Fruit fly (Drosophila melanogaster) whole organism, embryonic: Measurements from ENCODE around the gene ghi.

Experiments
- Atf-2 ChIP-seq: fragments of 200-800 bp; sonication (Bioruptor generic); optimal IDR thresholded peaks from 2 replicates; lab custom pipeline; 2016; ENCODE audit warnings: missing biosample characterization, missing genetic modification characterization
- Bdp1 ChIP-seq: fragments of 200-800 bp; sonication (Bioruptor generic); optimal IDR thresholded peaks from 3 replicates; lab custom pipeline; 2016; ENCODE audit warnings: missing biosample characterization, missing genetic modification characterization
- CG11093 ChIP-seq: fragments of 200-800 bp; sonication (Bioruptor generic); IDR thresholded peaks from 3 replicates; pipeline ENCODE4 v1.3.6; 2022; ENCODE audit warnings: missing biosample characterization, missing genetic modification characterization
- CG13296 ChIP-seq: fragments of 200-800 bp; sonication (Bioruptor generic); optimal IDR thresholded peaks from 3 replicates; lab custom pipeline; 2018; ENCODE audit warnings: missing biosample characterization, mild to moderate bottlenecking, missing genetic modification characterization
- CG13775 ChIP-seq: fragments of 200-800 bp; sonication (Bioruptor generic); optimal IDR thresholded peaks from 3 replicates; lab custom pipeline; 2017; ENCODE audit warnings: missing biosample characterization, mild to moderate bottlenecking, missing genetic modification characterization
- CG14965 ChIP-seq: fragments of 200-800 bp; sonication (Bioruptor generic); optimal IDR thresholded peaks from 2 replicates; lab custom pipeline; 2016; ENCODE audit warnings: missing biosample characterization, missing genetic modification characterization, borderline replicate concordance
- CG1602 ChIP-seq: fragments of 200-800 bp; sonication (Bioruptor generic); optimal IDR thresholded peaks from 3 replicates; lab custom pipeline; 2016; ENCODE audit warnings: missing biosample characterization, missing genetic modification characterization
- CG17328 ChIP-seq: fragments of 200-800 bp; sonication (Bioruptor generic); IDR thresholded peaks from 2 replicates; pipeline ENCODE4 v1.3.6; 2022; ENCODE audit warnings: missing biosample characterization, missing genetic modification characterization
- CG17802 ChIP-seq: fragments of 200-800 bp; sonication (Bioruptor generic); optimal IDR thresholded peaks from 2 replicates; lab custom pipeline; 2018; ENCODE audit warnings: missing biosample characterization, mild to moderate bottlenecking, missing genetic modification characterization, moderate library complexity
- CG18262 ChIP-seq: fragments of 200-800 bp; optimal IDR thresholded peaks from 3 replicates; lab custom pipeline; 2019; ENCODE audit warnings: missing biosample characterization, mild to moderate bottlenecking, missing genetic modification characterization, moderate library complexity
- CG18476 ChIP-seq: fragments of 200-800 bp; sonication (Bioruptor generic); optimal IDR thresholded peaks from 2 replicates; lab custom pipeline; 2016; ENCODE audit warnings: missing biosample characterization, mild to moderate bottlenecking, missing genetic modification characterization
- CG2129 ChIP-seq: fragments of 200-800 bp; sonication (Bioruptor generic); IDR thresholded peaks from 2 replicates; pipeline ENCODE4 v1.3.6; 2022; ENCODE audit warnings: missing biosample characterization, missing genetic modification characterization; ENCODE audit not compliant: partially characterized antibody
- CG30431 ChIP-seq: fragments of 200-800 bp; sonication (Bioruptor generic); optimal IDR thresholded peaks from 2 replicates; lab custom pipeline; 2017; ENCODE audit warnings: missing biosample characterization, missing genetic modification characterization
- CG4282 ChIP-seq: fragments of 200-800 bp; sonication (Bioruptor generic); optimal IDR thresholded peaks from 2 replicates; lab custom pipeline; 2016; ENCODE audit warnings: missing biosample characterization, missing genetic modification characterization
- CG4707 ChIP-seq: fragments of 200-800 bp; sonication (Bioruptor generic); optimal IDR thresholded peaks from 2 replicates; lab custom pipeline; 2018; ENCODE audit warnings: missing biosample characterization, mild to moderate bottlenecking, missing genetic modification characterization, moderate library complexity
- CG6272 ChIP-seq: fragments of 200-800 bp; sonication (Bioruptor generic); IDR thresholded peaks from 2 replicates; pipeline ENCODE4 v1.3.6; 2022; ENCODE audit warnings: missing biosample characterization, missing genetic modification characterization
- CG6689 ChIP-seq: fragments of 200-800 bp; sonication (Bioruptor generic); IDR thresholded peaks from 2 replicates; pipeline ENCODE4 v1.3.6; 2022; ENCODE audit warnings: missing biosample characterization, missing genetic modification characterization
- CG7556 ChIP-seq: fragments of 200-800 bp; sonication (Bioruptor generic); optimal IDR thresholded peaks from 2 replicates; lab custom pipeline; 2017; ENCODE audit warnings: missing biosample characterization, mild to moderate bottlenecking, missing genetic modification characterization
- CG7963 ChIP-seq: fragments of 200-800 bp; sonication (Bioruptor generic); IDR thresholded peaks from 3 replicates; pipeline ENCODE4 v1.3.6; 2022; ENCODE audit warnings: missing biosample characterization, missing genetic modification characterization; ENCODE audit not compliant: partially characterized antibody
- CG8290 ChIP-seq, 3 experiments: fragments of 200-800 bp; sonication (Bioruptor generic); optimal IDR thresholded peaks; 2 replicates each; lab custom pipeline; 2016 to 2019; ENCODE audit warnings: missing biosample characterization in 3 of 3, missing genetic modification characterization in 3 of 3, mild to moderate bottlenecking in 2 of 3, moderate library complexity in 1 of 3
- Dref ChIP-seq: fragments of 200-800 bp; sonication (Bioruptor generic); IDR thresholded peaks from 2 replicates; pipeline ENCODE4 v1.3.6; 2022; ENCODE audit warnings: missing biosample characterization, missing genetic modification characterization
- Ets97D ChIP-seq: fragments of 200-800 bp; sonication (Bioruptor generic); optimal IDR thresholded peaks from 3 replicates; lab custom pipeline; 2016; ENCODE audit warnings: missing biosample characterization, missing genetic modification characterization
- Gug ChIP-seq: fragments of 200-800 bp; sonication (Bioruptor generic); IDR thresholded peaks from 4 replicates; pipeline ENCODE4 v1.3.6; 2022; ENCODE audit warnings: missing biosample characterization, missing genetic modification characterization
- HmgZ ChIP-seq: fragments of 200-800 bp; sonication (Bioruptor generic); optimal IDR thresholded peaks from 2 replicates; lab custom pipeline; 2018; ENCODE audit warnings: missing biosample characterization, mild to moderate bottlenecking, missing genetic modification characterization
- Hr78 ChIP-seq, 2 experiments: fragments of 200-800 bp in 1 of 2; fragments of >200 bp in 1 of 2; sonication (Bioruptor generic) in 1 of 2; optimal IDR thresholded peaks; 2 replicates each; lab custom pipeline; 2017 to 2019; ENCODE audit warnings: missing biosample characterization in 2 of 2, missing genetic modification characterization in 2 of 2, mild to moderate bottlenecking in 1 of 2, moderate library complexity in 1 of 2
- Mad ChIP-seq: fragments of 200-800 bp; sonication (Bioruptor generic); optimal IDR thresholded peaks from 2 replicates; lab custom pipeline; 2016; ENCODE audit warnings: missing biosample characterization, missing genetic modification characterization
- Med ChIP-seq: fragments of 200-800 bp; sonication (Bioruptor generic); peaks from one replicate; lab custom pipeline; 2016; ENCODE audit warnings: missing biosample characterization, missing genetic modification characterization, mild to moderate bottlenecking, inconsistent platforms, moderate library complexity
- Oli ChIP-seq: fragments of 200-800 bp; sonication (Bioruptor generic); optimal IDR thresholded peaks from 2 replicates; lab custom pipeline; 2018; ENCODE audit warnings: missing biosample characterization, mild to moderate bottlenecking, missing genetic modification characterization, moderate library complexity
- Opbp ChIP-seq: fragments of 200-800 bp; sonication (Bioruptor generic); IDR thresholded peaks from 3 replicates; pipeline ENCODE4 v1.3.6; 2022; ENCODE audit warnings: missing biosample characterization, missing genetic modification characterization; ENCODE audit not compliant: partially characterized antibody
- Trl ChIP-seq, 3 experiments: fragments of >200 bp in 2 of 3; fragments of 200-800 bp in 1 of 3; sonication (Bioruptor generic) in 1 of 3; optimal IDR thresholded peaks; 2 replicates in 1 of 3; 3 replicates in 2 of 3; lab custom pipeline; 2016 to 2017; ENCODE audit warnings: missing biosample characterization in 1 of 3, missing genetic modification characterization in 1 of 3
- bab2 ChIP-seq: fragments of 200-800 bp; sonication (Bioruptor generic); optimal IDR thresholded peaks from 2 replicates; lab custom pipeline; 2016; ENCODE audit warnings: missing biosample characterization, missing genetic modification characterization
- bbx ChIP-seq: fragments of 200-800 bp; sonication (Bioruptor generic); IDR thresholded peaks from 2 replicates; pipeline ENCODE4 v1.3.6; 2022; ENCODE audit warnings: missing biosample characterization, missing genetic modification characterization; ENCODE audit not compliant: partially characterized antibody
- dimm ChIP-seq: fragments of 200-800 bp; sonication (Bioruptor generic); IDR thresholded peaks from 2 replicates; pipeline ENCODE4 v1.3.6; 2022; ENCODE audit warnings: missing biosample characterization, missing genetic modification characterization
- ems ChIP-seq: fragments of 200-800 bp; sonication (Bioruptor generic); optimal IDR thresholded peaks from 3 replicates; lab custom pipeline; 2016; ENCODE audit warnings: missing biosample characterization, missing genetic modification characterization
- exex ChIP-seq: fragments of 200-800 bp; sonication (Bioruptor generic); optimal IDR thresholded peaks from 4 replicates; lab custom pipeline; 2018; ENCODE audit warnings: missing biosample characterization, mild to moderate bottlenecking, missing genetic modification characterization, moderate library complexity
- fd102C ChIP-seq: fragments of 200-800 bp; sonication (Bioruptor generic); optimal IDR thresholded peaks from 2 replicates; lab custom pipeline; 2018; ENCODE audit warnings: missing biosample characterization, mild to moderate bottlenecking, missing genetic modification characterization, moderate library complexity
- gem ChIP-seq: fragments of 200-800 bp; sonication (Bioruptor generic); optimal IDR thresholded peaks from 2 replicates; lab custom pipeline; 2019; ENCODE audit warnings: missing biosample characterization, mild to moderate bottlenecking, missing genetic modification characterization, moderate library complexity
- mirr ChIP-seq: fragments of 200-800 bp; sonication (Bioruptor generic); optimal IDR thresholded peaks from 3 replicates; lab custom pipeline; 2018; ENCODE audit warnings: missing biosample characterization, mild to moderate bottlenecking, missing genetic modification characterization
- onecut ChIP-seq: fragments of 200-800 bp; sonication (Bioruptor generic); IDR thresholded peaks from 2 replicates; pipeline ENCODE4 v1.3.6; 2022; ENCODE audit warnings: missing biosample characterization, missing genetic modification characterization
- repo ChIP-seq: fragments of 200-800 bp; sonication (Bioruptor generic); optimal IDR thresholded peaks from 2 replicates; lab custom pipeline; 2016; ENCODE audit warnings: missing biosample characterization, missing genetic modification characterization
- ro ChIP-seq: fragments of 200-800 bp; sonication (Bioruptor generic); IDR thresholded peaks from 2 replicates; pipeline ENCODE4 v1.3.6; 2022; ENCODE audit warnings: missing biosample characterization, missing genetic modification characterization
- sc ChIP-seq, 3 experiments: fragments of >200 bp in 2 of 3; fragments of 200-800 bp in 1 of 3; sonication (Bioruptor generic) in 1 of 3; optimal IDR thresholded peaks; 2 replicates in 2 of 3; 3 replicates in 1 of 3; lab custom pipeline; 2017; ENCODE audit warnings: mild to moderate bottlenecking in 1 of 3, missing biosample characterization in 1 of 3, missing genetic modification characterization in 1 of 3, missing genetic modification reagents in 1 of 3
- sisA ChIP-seq: fragments of 200-800 bp; sonication (Bioruptor generic); IDR thresholded peaks from 2 replicates; pipeline ENCODE4 v1.3.6; 2022; ENCODE audit warnings: missing biosample characterization, missing genetic modification characterization
- trem ChIP-seq: fragments of 200-800 bp; optimal IDR thresholded peaks from 3 replicates; lab custom pipeline; 2019; ENCODE audit warnings: missing biosample characterization, mild to moderate bottlenecking, missing genetic modification characterization, moderate library complexity
- tup ChIP-seq: fragments of 200-800 bp; sonication (Bioruptor generic); optimal IDR thresholded peaks from 2 replicates; lab custom pipeline; 2016; ENCODE audit warnings: missing biosample characterization, mild to moderate bottlenecking, missing genetic modification characterization, moderate library complexity
- usp ChIP-seq: fragments of >200 bp; optimal IDR thresholded peaks from 2 replicates; lab custom pipeline; 2017; ENCODE audit warnings: missing biosample characterization, missing genetic modification characterization
- yki ChIP-seq: fragments of >200 bp; optimal IDR thresholded peaks from 3 replicates; lab custom pipeline; 2018
- z ChIP-seq: fragments of 200-800 bp; sonication (Bioruptor generic); IDR thresholded peaks from 3 replicates; pipeline ENCODE4 v1.3.6; 2022; ENCODE audit warnings: missing biosample characterization, missing genetic modification characterization
- zen2 ChIP-seq: fragments of 200-800 bp; sonication (Bioruptor generic); IDR thresholded peaks from 3 replicates; pipeline ENCODE4 v1.3.6; 2022; ENCODE audit warnings: missing biosample characterization, missing genetic modification characterization; ENCODE audit not compliant: partially characterized antibody

Gene ghi

DNA sequence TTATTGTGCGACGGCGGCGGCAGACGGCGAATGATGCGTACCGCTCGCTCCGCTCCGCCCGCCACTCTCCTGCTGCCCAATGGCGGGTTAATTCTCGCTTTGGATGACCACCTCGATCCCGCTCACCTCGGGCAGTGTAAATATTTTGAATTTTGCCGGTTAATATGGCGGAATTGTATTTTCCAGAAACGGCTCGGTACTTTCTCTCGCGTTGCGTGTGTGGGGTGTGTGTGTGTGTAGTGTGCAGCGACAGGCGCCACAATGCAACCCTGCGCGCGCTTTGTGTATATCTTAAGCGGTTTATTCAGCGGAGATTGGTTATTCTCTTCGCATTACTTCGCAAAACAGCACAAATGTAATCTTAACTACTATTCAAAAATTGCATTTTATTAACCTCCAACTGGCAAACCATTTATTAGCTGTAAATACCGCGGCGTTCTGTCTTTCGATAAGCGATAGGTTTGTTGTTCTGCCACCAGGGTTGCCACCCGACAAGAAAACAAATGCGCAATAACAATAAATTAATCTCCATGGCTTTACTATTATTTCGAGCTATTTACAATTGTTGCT, 4.2 kb downstream of the ghi start, which contains the start of the genes phol and CG3552 (continued):
- TF ChIP-seq CG30431 (GFP tag; lab: Kevin White, UChicago) (no peak), ems (GFP tag; lab: Kevin White, UChicago) (no peak), sisA (no peak), CG11093 (no peak), z (GFP tag; lab: Robert Waterston, UW) (no peak), Dref (GFP tag; lab: Robert Waterston, UW) (peak; percentile 64), CG4707 (no peak), CG13775 (no peak), Atf-2 (GFP tag; lab: Kevin White, UChicago) (peak; percentile 4), CG14965 (GFP tag; lab: Kevin White, UChicago) (no peak), CG18476 (GFP tag; lab: Kevin White, UChicago) (no peak), mirr (no peak), Trl (optimal IDR thresholded peaks at IDR 0.05; lab: Kevin White, UChicago) (peak in 1 of 2 experiments; percentile 10), Trl (GFP tag; optimal IDR thresholded peaks at IDR 0.05; lab: Kevin White, UChicago) (no peak), CG18262 (tag; lab: Kevin White, UChicago) (peak; percentile 13), CG8290 (GFP tag; optimal IDR thresholded peaks at IDR 0.05; lab: Kevin White, UChicago) (no peak), CG8290 (tag; optimal IDR thresholded peaks at IDR 0.05; lab: Kevin White, UChicago) (no peak), Med (GFP tag; lab: Kevin White, UChicago) (peak; percentile 82), CG7556 (GFP tag; lab: Kevin White, UChicago) (no peak), bab2 (GFP tag; lab: Kevin White, UChicago) (peak; percentile 20), repo (no peak), onecut (GFP tag; lab: Robert Waterston, UW) (no peak), gem (peak; percentile 33), CG1602 (GFP tag; lab: Kevin White, UChicago) (no peak), Opbp (0 out of 3 replicates have a peak, but pooled peaks have one; percentile 38), tup (GFP tag; lab: Kevin White, UChicago) (no peak), Gug (no peak), Oli (tag; lab: Kevin White, UChicago) (no peak), Mad (GFP tag; lab: Kevin White, UChicago) (no peak), yki (no peak), CG17802 (tag; lab: Kevin White, UChicago) (no peak), HmgZ (tag; lab: Kevin White, UChicago) (peak; percentile 3), usp (no peak), CG17328 (no peak), dimm (GFP tag; lab: Robert Waterston, UW) (no peak), trem (tag; lab: Kevin White, UChicago) (peak; percentile 63), CG6689 (GFP tag; lab: Robert Waterston, UW) (no peak), Hr78 (GFP tag; optimal IDR thresholded peaks at IDR 0.05; lab: Kevin White, UChicago) (no peak), ro (GFP tag; lab: Robert Waterston, UW) (no peak), bbx (GFP tag; lab: Robert Waterston, UW) (0 out of 2 replicates have a peak, but pooled peaks have one; percentile 27), CG6272 (GFP tag; lab: Robert Waterston, UW) (no peak), sc (optimal IDR thresholded peaks at IDR 0.05; lab: Kevin White, UChicago) (no peak), sc (GFP tag; optimal IDR thresholded peaks at IDR 0.05; lab: Kevin White, UChicago) (no peak), zen2 (GFP tag; lab: Robert Waterston, UW) (no peak), CG4282 (GFP tag; lab: Kevin White, UChicago) (no peak), CG7963 (GFP tag; lab: Robert Waterston, UW) (no peak), exex (no peak), fd102C (GFP tag; lab: Kevin White, UChicago) (no peak), Ets97D (GFP tag; lab: Kevin White, UChicago) (peak; percentile 41), Bdp1 (no peak), CG13296 (peak; percentile 9), CG2129 (GFP tag; lab: Robert Waterston, UW) (no peak)
